Fruit fly (Drosophila melanogaster): ENCODE results near the gene CG15877.

DNA sequence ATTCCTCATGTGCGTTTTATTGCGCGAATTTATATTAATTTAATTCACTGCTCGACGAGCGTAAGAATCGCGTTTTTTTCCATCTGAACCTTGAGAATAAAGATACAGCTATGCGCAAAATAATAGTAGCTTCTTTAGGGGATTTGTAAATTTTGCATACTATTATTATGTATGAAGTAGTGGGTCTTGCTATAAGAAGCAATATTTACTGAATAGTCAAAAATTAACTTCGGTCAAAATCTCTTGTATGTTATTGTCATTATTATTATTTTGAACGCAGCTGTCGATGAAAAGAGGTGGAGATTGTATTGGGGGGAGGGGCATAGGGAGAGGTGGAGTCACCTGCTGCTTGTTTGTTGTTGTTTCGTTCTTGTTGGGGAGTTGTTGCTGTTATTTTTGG is 41.4 kb upstream of the CG15877 start:
- no peak for TF ChIP-seq Myc (optimal IDR thresholded peaks at IDR 0.05)
- no peak for TF ChIP-seq Sin3A (optimal IDR thresholded peaks at IDR 0.05)
- TF ChIP-seq insv (optimal IDR thresholded peaks at IDR 0.05): no peak
- TF ChIP-seq psq (optimal IDR thresholded peaks at IDR 0.05): no peak
